Worm (Caenorhabditis elegans) whole organism, late embryonic: ENCODE measurements around the gene Y56A3A.16.
A peak's percentile ranks its signal among the peaks of the same experiment; 100 is the strongest.

Source experiments
- F13H6.1 ChIP-seq: sonication (generic microtip); optimal IDR thresholded peaks from 2 replicates; lab custom pipeline; 2016; ENCODE audit warnings: missing genetic modification characterization, missing compliant biosample characterization
- T23F11.4 ChIP-seq: fragments of 200-800 bp; sonication (Bioruptor generic); optimal IDR thresholded peaks from 2 replicates; lab custom pipeline; 2018; ENCODE audit warnings: mild to moderate bottlenecking, missing genetic modification characterization, missing compliant biosample characterization
- Y22D7AL.16 ChIP-seq: sonication (generic microtip); optimal IDR thresholded peaks from 2 replicates; lab custom pipeline; 2016; ENCODE audit warnings: missing genetic modification characterization, missing compliant biosample characterization
- ahr-1 ChIP-seq: sonication (generic microtip); optimal IDR thresholded peaks from 2 replicates; lab custom pipeline; 2016; ENCODE audit warnings: missing genetic modification characterization, missing compliant biosample characterization
- ama-1 ChIP-seq: fragments of 150-350 bp; optimal IDR thresholded peaks from 2 replicates; lab custom pipeline; 2014
- ceh-18 ChIP-seq: sonication (generic microtip); optimal IDR thresholded peaks from 2 replicates; lab custom pipeline; 2016; ENCODE audit warnings: missing genetic modification characterization, missing compliant biosample characterization
- ceh-19 ChIP-seq: fragments of 200-800 bp; sonication (Bioruptor generic); optimal IDR thresholded peaks from 2 replicates; lab custom pipeline; 2018; ENCODE audit warnings: mild to moderate bottlenecking, missing genetic modification characterization, missing compliant biosample characterization
- ceh-2 ChIP-seq: sonication (generic microtip); optimal IDR thresholded peaks from 2 replicates; lab custom pipeline; 2016; ENCODE audit warnings: missing genotype, missing genetic modification characterization, missing compliant biosample characterization
- ceh-22 ChIP-seq: sonication (generic microtip); optimal IDR thresholded peaks from 2 replicates; lab custom pipeline; 2017; ENCODE audit warnings: missing biosample characterization, missing genetic modification characterization
- ceh-24 ChIP-seq: sonication (generic microtip); optimal IDR thresholded peaks from 2 replicates; lab custom pipeline; 2016; ENCODE audit warnings: mild to moderate bottlenecking, missing genetic modification characterization, missing compliant biosample characterization
- ceh-30 ChIP-seq: fragments of 150-350 bp; optimal IDR thresholded peaks from 2 replicates; lab custom pipeline; 2014; ENCODE audit warnings: missing biosample characterization, missing genetic modification characterization
- ceh-31 ChIP-seq: sonication (generic microtip); optimal IDR thresholded peaks from 2 replicates; lab custom pipeline; 2016; ENCODE audit warnings: missing genetic modification characterization, missing compliant biosample characterization
- ceh-34 ChIP-seq: sonication (generic microtip); optimal IDR thresholded peaks from 2 replicates; lab custom pipeline; 2016; ENCODE audit warnings: mild to moderate bottlenecking, missing genetic modification characterization, missing compliant biosample characterization
- ceh-6 ChIP-seq: fragments of 200-800 bp; sonication (Bioruptor generic); optimal IDR thresholded peaks from 2 replicates; lab custom pipeline; 2018; ENCODE audit warnings: mild to moderate bottlenecking, missing genetic modification characterization, missing compliant biosample characterization
- ceh-9 ChIP-seq: sonication (generic microtip); optimal IDR thresholded peaks from 2 replicates; lab custom pipeline; 2016; ENCODE audit warnings: mild to moderate bottlenecking, missing genetic modification characterization, inconsistent platforms, missing compliant biosample characterization
- ets-4 ChIP-seq: sonication (generic microtip); optimal IDR thresholded peaks from 2 replicates; lab custom pipeline; 2016; ENCODE audit warnings: missing genetic modification characterization, missing compliant biosample characterization
- eyg-1 ChIP-seq: sonication (generic microtip); optimal IDR thresholded peaks from 2 replicates; lab custom pipeline; 2016; ENCODE audit warnings: missing genotype, missing genetic modification characterization, missing compliant biosample characterization
- fkh-10 ChIP-seq: fragments of 150-350 bp; optimal IDR thresholded peaks from 2 replicates; lab custom pipeline; 2014; ENCODE audit warnings: missing biosample characterization, missing genetic modification reagents, missing genetic modification characterization
- fkh-6 ChIP-seq: sonication (generic microtip); optimal IDR thresholded peaks from 2 replicates; lab custom pipeline; 2016; ENCODE audit warnings: missing genetic modification characterization, missing compliant biosample characterization
- hlh-13 ChIP-seq: fragments of 200-800 bp; sonication (Bioruptor generic); optimal IDR thresholded peaks from 2 replicates; lab custom pipeline; 2018; ENCODE audit warnings: mild to moderate bottlenecking, missing genetic modification characterization, missing compliant biosample characterization
- hlh-15 ChIP-seq: sonication (generic microtip); optimal IDR thresholded peaks from 2 replicates; lab custom pipeline; 2016; ENCODE audit warnings: missing genetic modification characterization, missing compliant biosample characterization
- hlh-30 ChIP-seq: sonication (generic microtip); optimal IDR thresholded peaks from 2 replicates; lab custom pipeline; 2017; ENCODE audit warnings: antibody characterized with exemption, missing genetic modification characterization, missing compliant biosample characterization; ENCODE audit not compliant: insufficient read depth
- lin-11 ChIP-seq: fragments of 200-800 bp; sonication (Bioruptor generic); optimal IDR thresholded peaks from 2 replicates; lab custom pipeline; 2018; ENCODE audit warnings: mild to moderate bottlenecking, missing genetic modification characterization, missing compliant biosample characterization
- madf-2 ChIP-seq: sonication (generic microtip); optimal IDR thresholded peaks from 2 replicates; lab custom pipeline; 2017; ENCODE audit warnings: missing genetic modification characterization, missing compliant biosample characterization
- nfya-1 ChIP-seq: sonication (generic microtip); optimal IDR thresholded peaks from 2 replicates; lab custom pipeline; 2017; ENCODE audit warnings: missing genetic modification characterization, mild to moderate bottlenecking, missing compliant biosample characterization, antibody characterized with exemption, moderate library complexity
- nhr-11 ChIP-seq: fragments of 150-350 bp; optimal IDR thresholded peaks from 2 replicates; lab custom pipeline; 2014; ENCODE audit warnings: missing biosample characterization, missing genetic modification characterization
- nhr-232 ChIP-seq: sonication (generic microtip); optimal IDR thresholded peaks from 2 replicates; lab custom pipeline; 2016; ENCODE audit warnings: missing genetic modification characterization, missing compliant biosample characterization
- npax-4 ChIP-seq: sonication (generic microtip); optimal IDR thresholded peaks from 2 replicates; lab custom pipeline; 2016; ENCODE audit warnings: missing genetic modification characterization, missing compliant biosample characterization
- pag-3 ChIP-seq: sonication (generic microtip); optimal IDR thresholded peaks from 2 replicates; lab custom pipeline; 2016; ENCODE audit warnings: missing compliant biosample characterization, missing genetic modification characterization, borderline replicate concordance
- pat-9 ChIP-seq: fragments of 200-800 bp; sonication (Bioruptor generic); optimal IDR thresholded peaks from 2 replicates; lab custom pipeline; 2018; ENCODE audit warnings: mild to moderate bottlenecking, missing genetic modification characterization, moderate library complexity, missing compliant biosample characterization
- pha-2 ChIP-seq: sonication (generic microtip); optimal IDR thresholded peaks from 2 replicates; lab custom pipeline; 2017; ENCODE audit warnings: mild to moderate bottlenecking, missing genetic modification characterization, missing compliant biosample characterization
- pqm-1 ChIP-seq: sonication (generic microtip); optimal IDR thresholded peaks from 2 replicates; lab custom pipeline; 2016; ENCODE audit warnings: missing genetic modification characterization, missing compliant biosample characterization
- pros-1 ChIP-seq: fragments of 150-350 bp; optimal IDR thresholded peaks from 2 replicates; lab custom pipeline; 2014; ENCODE audit warnings: missing biosample characterization, missing genetic modification reagents, missing genetic modification characterization
- rnt-1 ChIP-seq: sonication (generic microtip); optimal IDR thresholded peaks from 2 replicates; lab custom pipeline; 2016; ENCODE audit warnings: missing genetic modification characterization, missing compliant biosample characterization
- sdc-2 ChIP-seq: sonication (generic microtip); optimal IDR thresholded peaks from 2 replicates; lab custom pipeline; 2016; ENCODE audit warnings: missing genotype, missing genetic modification characterization, missing compliant biosample characterization
- tbx-2 ChIP-seq: sonication (generic microtip); optimal IDR thresholded peaks from 2 replicates; lab custom pipeline; 2016; ENCODE audit warnings: missing genetic modification characterization, missing compliant biosample characterization
- tbx-7 ChIP-seq: sonication (generic microtip); optimal IDR thresholded peaks from 2 replicates; lab custom pipeline; 2016; ENCODE audit warnings: missing genotype, missing genetic modification characterization, missing compliant biosample characterization
- unc-3 ChIP-seq, 2 experiments: fragments of 200-800 bp in 1 of 2; sonication (Bioruptor generic) in 1 of 2; sonication (generic microtip) in 1 of 2; conservative IDR thresholded peaks in 1 of 2; optimal IDR thresholded peaks in 1 of 2; 2 replicates each; pipeline versions ENCODE4 v1.3.6 to Lab custom; 2016 to 2022; ENCODE audit warnings: missing compliant biosample characterization in 2 of 2, missing genetic modification characterization in 2 of 2, missing genetic modification reagents in 1 of 2
- unc-42 ChIP-seq: sonication (generic microtip); optimal IDR thresholded peaks from 2 replicates; lab custom pipeline; 2016; ENCODE audit warnings: missing genotype, missing genetic modification characterization, missing compliant biosample characterization
- unc-55 ChIP-seq: sonication (generic microtip); optimal IDR thresholded peaks from 2 replicates; lab custom pipeline; 2017; ENCODE audit warnings: missing biosample characterization, missing genetic modification reagents, missing genetic modification characterization
- unc-86 ChIP-seq: sonication (generic microtip); optimal IDR thresholded peaks from 2 replicates; lab custom pipeline; 2016; ENCODE audit warnings: missing genetic modification characterization, missing compliant biosample characterization
- zip-5 ChIP-seq: sonication (generic microtip); optimal IDR thresholded peaks from 2 replicates; lab custom pipeline; 2016; ENCODE audit warnings: missing genetic modification characterization, missing compliant biosample characterization

Y56A3A.16 gene

ce11 chrIII:11949276-11949879 lies 35.3 kb upstream of the Y56A3A.16 start:
- TF ChIP-seq pqm-1, result no peak

- no peak for TF ChIP-seq unc-55
- TF ChIP-seq pag-3 (tag; lab: Kevin White, UChicago), result no peak
These were observed 34.3 kb upstream of the Y56A3A.16 start for ce11 chrIII:11948437-11948836.

- TF ChIP-seq nhr-11 (tag; lab: Kevin White, UChicago) (no peak), ama-1 (lab: Kevin White, UChicago) (no peak), pros-1 (no peak), tbx-2 (no peak), ets-4 (tag; lab: Kevin White, UChicago) (peak; percentile 20), Y22D7AL.16 (no peak), pag-3 (tag; lab: Kevin White, UChicago) (no peak)
- TF ChIP-seq, all 69 proteins: peak for 1
These were observed 33.4 kb upstream of the Y56A3A.16 start for ce11 chrIII:11947527-11947926.

ce11 chrIII:11946973-11947372 lies 32.9 kb upstream of the Y56A3A.16 start, which contains the start of gene Y56A3A.7:
Gene Y56A3A.7, minus strand, starts transcription at chrIII:11947019.
- TF ChIP-seq pat-9 (tag; lab: Kevin White, UChicago) (no peak), nfya-1 (tag; lab: Kevin White, UChicago) (peak; percentile 76), unc-86 (tag; lab: Kevin White, UChicago) (no peak), ceh-30 (no peak)

ce11 chrIII:11946062-11946749 lies 32.1 kb upstream of the Y56A3A.16 start:
- TF ChIP-seq ahr-1 (peak; percentile 48), pag-3 (tag; lab: Kevin White, UChicago) (no peak), unc-86 (tag; lab: Kevin White, UChicago) (peak; percentile 49), T23F11.4 (GFP tag; lab: Kevin White, UChicago) (no peak), nhr-232 (tag; lab: Kevin White, UChicago) (no peak), pha-2 (tag; lab: Kevin White, UChicago) (peak; percentile 42), hlh-30 (tag; lab: Kevin White, UChicago) (no peak), eyg-1 (tag; lab: Kevin White, UChicago) (peak; percentile 70), unc-42 (tag; lab: Kevin White, UChicago) (peak; percentile 85), hlh-15 (peak; percentile 18), unc-3 (GFP tag; conservative IDR thresholded peaks at IDR 0.05; lab: Robert Waterston, UW) (peak; percentile 64), unc-3 (tag; optimal IDR thresholded peaks at IDR 0.05; lab: Kevin White, UChicago) (peak; percentile 33), zip-5 (peak; percentile 73), ceh-9 (tag; lab: Kevin White, UChicago) (no peak), tbx-2 (peak; percentile 94), ceh-19 (peak; percentile 33), unc-55 (no peak), F13H6.1 (peak; percentile 72), ceh-34 (tag; lab: Kevin White, UChicago) (peak; percentile 60), ceh-2 (tag; lab: Kevin White, UChicago) (peak; percentile 98), rnt-1 (tag; lab: Kevin White, UChicago) (peak; percentile 59), madf-2 (tag; lab: Kevin White, UChicago) (no peak), tbx-7 (peak; percentile 96), hlh-13 (GFP tag; lab: Kevin White, UChicago) (no peak), lin-11 (tag; lab: Kevin White, UChicago) (no peak), Y22D7AL.16 (no peak), ceh-18 (tag; lab: Kevin White, UChicago) (peak; percentile 6), ceh-6 (GFP tag; lab: Kevin White, UChicago) (no peak), nhr-11 (tag; lab: Kevin White, UChicago) (no peak), ceh-31 (tag; lab: Kevin White, UChicago) (peak; percentile 98), ceh-30 (no peak), ceh-22 (no peak), sdc-2 (tag; lab: Kevin White, UChicago) (peak; percentile 41), fkh-10 (GFP tag; lab: Kevin White, UChicago) (no peak), ceh-24 (tag; lab: Kevin White, UChicago) (no peak), fkh-6 (peak; percentile 51), npax-4 (no peak)
